Worm (Caenorhabditis elegans) whole organism, L2 larva: ENCODE results near the gene F47B10.9.
A peak's percentile ranks its signal among the peaks of the same experiment; 100 is the strongest.

Source experiments
- F13H6.1 ChIP-seq: sonication (generic microtip); optimal IDR thresholded peaks from 2 replicates; lab custom pipeline; 2016; ENCODE audit warnings: missing genetic modification characterization, missing compliant biosample characterization
- alr-1 ChIP-seq: fragments of 150-350 bp; optimal IDR thresholded peaks from 2 replicates; lab custom pipeline; 2014; ENCODE audit warnings: missing biosample characterization, missing genetic modification characterization
- aly-2 ChIP-seq: fragments of 150-350 bp; optimal IDR thresholded peaks from 2 replicates; lab custom pipeline; 2014; ENCODE audit warnings: missing biosample characterization, missing genetic modification characterization
- ama-1 ChIP-seq: fragments of 150-350 bp; optimal IDR thresholded peaks from 2 replicates; lab custom pipeline; 2018; ENCODE audit warnings: inconsistent platforms
- blmp-1 ChIP-seq: sonication (generic microtip); optimal IDR thresholded peaks from 2 replicates; lab custom pipeline; 2017; ENCODE audit warnings: missing genetic modification characterization, mild to moderate bottlenecking, missing compliant biosample characterization, antibody characterized with exemption, moderate library complexity; ENCODE audit not compliant: insufficient read depth
- ceh-82 ChIP-seq: fragments of 150-350 bp; optimal IDR thresholded peaks from 2 replicates; lab custom pipeline; 2014; ENCODE audit warnings: missing biosample characterization, missing genetic modification characterization
- dmd-4 ChIP-seq: sonication (generic microtip); optimal IDR thresholded peaks from 2 replicates; lab custom pipeline; 2017; ENCODE audit warnings: missing biosample characterization, missing genetic modification characterization
- egl-27 ChIP-seq: sonication (generic microtip); optimal IDR thresholded peaks from 3 replicates; lab custom pipeline; 2017; ENCODE audit warnings: missing biosample characterization, missing genetic modification reagents, missing genetic modification characterization
- elt-1 ChIP-seq: fragments of 150-350 bp; optimal IDR thresholded peaks from 2 replicates; lab custom pipeline; 2014; ENCODE audit warnings: missing biosample characterization, missing genetic modification characterization
- fos-1 ChIP-seq: fragments of 150-350 bp; optimal IDR thresholded peaks from 2 replicates; lab custom pipeline; 2014; ENCODE audit warnings: missing biosample characterization, missing genetic modification characterization
- gmeb-1 ChIP-seq: fragments of 150-350 bp; optimal IDR thresholded peaks from 2 replicates; lab custom pipeline; 2014; ENCODE audit warnings: missing biosample characterization, missing genetic modification characterization
- lsy-2 ChIP-seq, 2 experiments: fragments of 150-350 bp in 1 of 2; sonication (generic microtip) in 1 of 2; optimal IDR thresholded peaks; 2 replicates each; lab custom pipeline; 2014 to 2017; ENCODE audit warnings: missing biosample characterization in 2 of 2, missing genetic modification characterization in 2 of 2
- mab-5 ChIP-seq: fragments of 150-350 bp; optimal IDR thresholded peaks from 2 replicates; lab custom pipeline; 2014; ENCODE audit warnings: missing biosample characterization, missing genetic modification characterization
- mbf-1 ChIP-seq: sonication (generic microtip); optimal IDR thresholded peaks from 2 replicates; lab custom pipeline; 2017; ENCODE audit warnings: missing biosample characterization, missing genetic modification characterization
- nhr-10 ChIP-seq: sonication (generic microtip); optimal IDR thresholded peaks from 2 replicates; lab custom pipeline; 2017; ENCODE audit warnings: missing biosample characterization, missing genetic modification characterization
- nhr-12 ChIP-seq: fragments of 150-350 bp; optimal IDR thresholded peaks from 2 replicates; lab custom pipeline; 2014; ENCODE audit warnings: missing biosample characterization, missing genetic modification characterization
- nhr-129 ChIP-seq: fragments of 150-350 bp; optimal IDR thresholded peaks from 2 replicates; lab custom pipeline; 2014; ENCODE audit warnings: missing biosample characterization, missing genetic modification characterization
- nhr-23 ChIP-seq: fragments of 150-350 bp; optimal IDR thresholded peaks from 2 replicates; lab custom pipeline; 2014; ENCODE audit warnings: missing biosample characterization, missing genetic modification reagents, missing genetic modification characterization
- nhr-77 ChIP-seq: fragments of 150-350 bp; optimal IDR thresholded peaks from 2 replicates; lab custom pipeline; 2014; ENCODE audit warnings: missing biosample characterization, missing genetic modification characterization
- sma-3 ChIP-seq: sonication (generic microtip); optimal IDR thresholded peaks from 2 replicates; lab custom pipeline; 2016; ENCODE audit warnings: missing genetic modification reagents, missing genetic modification characterization, missing compliant biosample characterization
- sma-9 ChIP-seq, 2 experiments: fragments of 150-350 bp in 1 of 2; sonication (generic microtip) in 1 of 2; optimal IDR thresholded peaks; 2 replicates each; lab custom pipeline; 2014 to 2016; ENCODE audit warnings: missing genetic modification characterization in 2 of 2, mild to moderate bottlenecking in 1 of 2, missing biosample characterization in 1 of 2, missing compliant biosample characterization in 1 of 2, missing genetic modification reagents in 1 of 2, moderate library complexity in 1 of 2
- snpc-4 ChIP-seq: fragments of 150-350 bp; optimal IDR thresholded peaks from 2 replicates; lab custom pipeline; 2014; ENCODE audit warnings: missing biosample characterization, missing genetic modification characterization
- unc-39 ChIP-seq: fragments of 150-350 bp; optimal IDR thresholded peaks from 2 replicates; lab custom pipeline; 2014; ENCODE audit warnings: missing biosample characterization, missing genetic modification characterization
- unc-55 ChIP-seq: fragments of 150-350 bp; sonication (generic microtip); optimal IDR thresholded peaks from 3 replicates; lab custom pipeline; 2014; ENCODE audit warnings: missing biosample characterization, missing genetic modification reagents, missing genetic modification characterization
- unc-62 ChIP-seq: fragments of 150-350 bp; optimal IDR thresholded peaks from 2 replicates; lab custom pipeline; 2014; ENCODE audit warnings: missing biosample characterization, missing genetic modification reagents, missing genetic modification characterization
- zag-1 ChIP-seq: fragments of 150-350 bp; optimal IDR thresholded peaks from 2 replicates; lab custom pipeline; 2014; ENCODE audit warnings: missing biosample characterization, missing genetic modification characterization
- ztf-1 ChIP-seq: fragments of 200-800 bp; sonication (Bioruptor generic); conservative IDR thresholded peaks from 2 replicates; pipeline ENCODE4 v1.3.6; 2022; ENCODE audit warnings: missing genetic modification characterization, missing compliant biosample characterization
- ztf-11 ChIP-seq: sonication (generic microtip); optimal IDR thresholded peaks from 2 replicates; lab custom pipeline; 2017; ENCODE audit warnings: missing biosample characterization, missing genetic modification characterization
- ztf-4 ChIP-seq: fragments of 150-350 bp; optimal IDR thresholded peaks from 2 replicates; lab custom pipeline; 2014; ENCODE audit warnings: missing biosample characterization, missing genetic modification characterization

The F47B10.9 gene

ce11 chrX:10916194-10916593, 2.3 kb upstream of the F47B10.9 start:
- TF ChIP-seq alr-1 (no peak), ztf-1 (no peak), ama-1 (lab: Kevin White, UChicago) (no peak), unc-39 (no peak)

ce11 chrX:10914421-10915277, 768 bp upstream of the F47B10.9 start:
- no peak for TF ChIP-seq ztf-11 (tag; lab: Kevin White, UChicago)
- TF ChIP-seq blmp-1, result peak; percentile 9
- peak; percentile 4 for TF ChIP-seq sma-3 (GFP tag; lab: Kevin White, UChicago)
- TF ChIP-seq fos-1, result peak; percentile 39

- TF ChIP-seq elt-1 (tag; lab: Kevin White, UChicago), result no peak
- TF ChIP-seq unc-62 (GFP tag; lab: Kevin White, UChicago), result no peak
- no peak for TF ChIP-seq ztf-4 (tag; lab: Kevin White, UChicago)
- TF ChIP-seq sma-9 (GFP tag; optimal IDR thresholded peaks at IDR 0.05; lab: Kevin White, UChicago), result peak; percentile 2
- TF ChIP-seq sma-9 (tag; optimal IDR thresholded peaks at IDR 0.05; lab: Kevin White, UChicago), result no peak
- TF ChIP-seq ama-1 (lab: Kevin White, UChicago), result no peak
Measured at ce11 chrX:10910716-10911115, 3.2 kb downstream of the F47B10.9 start, which contains the start of gene F47B10.8. F47B10.8 (minus strand) TSS chrX:10910816.

ce11 chrX:10909661-10910060, 4.2 kb downstream of the F47B10.9 start:
- TF ChIP-seq zag-1 (no peak), nhr-129 (tag; lab: Kevin White, UChicago) (peak; percentile 68), blmp-1 (no peak), ceh-82 (no peak), lsy-2 (tag; optimal IDR thresholded peaks at IDR 0.05; lab: Kevin White, UChicago) (peak in 1 of 2 experiments; percentile 35), F13H6.1 (peak; percentile 34), snpc-4 (tag; lab: Kevin White, UChicago) (no peak), mbf-1 (tag; lab: Kevin White, UChicago) (no peak), gmeb-1 (tag; lab: Kevin White, UChicago) (no peak), aly-2 (tag; lab: Kevin White, UChicago) (no peak), sma-9 (GFP tag; optimal IDR thresholded peaks at IDR 0.05; lab: Kevin White, UChicago) (peak; percentile 13), sma-9 (tag; optimal IDR thresholded peaks at IDR 0.05; lab: Kevin White, UChicago) (no peak), unc-55 (GFP tag; lab: Kevin White, UChicago) (no peak), egl-27 (no peak), elt-1 (tag; lab: Kevin White, UChicago) (no peak), nhr-77 (tag; lab: Kevin White, UChicago) (no peak)

- TF ChIP-seq mab-5 (tag; lab: Kevin White, UChicago) (peak; percentile 19), nhr-12 (tag; lab: Kevin White, UChicago) (no peak), sma-3 (GFP tag; lab: Kevin White, UChicago) (no peak), nhr-23 (tag; lab: Kevin White, UChicago) (no peak), nhr-129 (tag; lab: Kevin White, UChicago) (no peak), dmd-4 (tag; lab: Kevin White, UChicago) (no peak), nhr-10 (tag; lab: Kevin White, UChicago) (no peak)
Measured at ce11 chrX:10907418-10907817, 6.5 kb downstream of the F47B10.9 start.

- TF ChIP-seq fos-1, result peak; percentile 66
- TF ChIP-seq sma-9 (GFP tag; optimal IDR thresholded peaks at IDR 0.05; lab: Kevin White, UChicago), result peak; percentile 35
- TF ChIP-seq sma-9 (tag; optimal IDR thresholded peaks at IDR 0.05; lab: Kevin White, UChicago), result no peak
- TF ChIP-seq ztf-11 (tag; lab: Kevin White, UChicago), result no peak
Measured at ce11 chrX:10903416-10903815, 10.5 kb downstream of the F47B10.9 start.
